Worm (Caenorhabditis elegans): ENCODE measurements around the gene faxc-1.
A peak's percentile ranks its signal among the peaks of the same experiment; 100 is the strongest.

The faxc-1 gene

DNA sequence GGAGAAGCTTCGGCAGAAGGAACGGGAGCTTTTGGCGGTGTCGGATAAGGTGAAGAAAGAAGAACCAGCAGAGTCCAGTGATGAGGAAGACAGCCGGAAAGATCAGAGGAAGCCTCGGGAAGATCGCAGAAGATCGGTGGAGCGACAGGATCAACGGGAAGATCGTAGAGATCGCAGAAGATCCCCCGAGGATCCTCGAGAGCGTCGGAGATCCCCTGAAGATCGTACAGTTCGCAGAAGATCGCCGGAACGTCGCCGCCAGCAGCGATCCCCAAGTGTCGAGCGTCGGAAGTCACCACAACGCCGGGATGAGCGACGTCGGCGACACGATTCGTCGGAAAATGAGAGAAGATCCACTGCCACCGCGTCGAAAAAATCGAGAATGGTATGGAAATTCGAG lies 37.8 kb upstream of the faxc-1 start:
- no peak for TF ChIP-seq lsl-1 (GFP tag; optimal IDR thresholded peaks at IDR 0.05)
- peak; percentile 45; the same call in 1 of the 2 replicates for TF ChIP-seq zfh-2 (GFP tag; conservative IDR thresholded peaks at IDR 0.05)
- peak; percentile 57; the same call in 1 of the 2 replicates for TF ChIP-seq egrh-3 (GFP tag; IDR thresholded peaks at IDR 0.05)
- no peak for TF ChIP-seq dox-1 (GFP tag; IDR thresholded peaks at IDR 0.05)

ce11 chrII:12228005-12228404 lies 36.0 kb upstream of the faxc-1 start, which contains the start of gene sinh-1:
sinh-1 (plus strand) TSS chrII:12228305.
- no peak for TF ChIP-seq madf-3 (GFP tag; IDR thresholded peaks at IDR 0.05)
- TF ChIP-seq snpc-1.3 (tag; optimal IDR thresholded peaks at IDR 0.05; ENCODE audit: insufficient read depth), result no peak
- TF ChIP-seq lin-26 (GFP tag; IDR thresholded peaks at IDR 0.05), result no peak
- no peak for TF ChIP-seq nhr-179 (tag; optimal IDR thresholded peaks at IDR 0.05)

DNA sequence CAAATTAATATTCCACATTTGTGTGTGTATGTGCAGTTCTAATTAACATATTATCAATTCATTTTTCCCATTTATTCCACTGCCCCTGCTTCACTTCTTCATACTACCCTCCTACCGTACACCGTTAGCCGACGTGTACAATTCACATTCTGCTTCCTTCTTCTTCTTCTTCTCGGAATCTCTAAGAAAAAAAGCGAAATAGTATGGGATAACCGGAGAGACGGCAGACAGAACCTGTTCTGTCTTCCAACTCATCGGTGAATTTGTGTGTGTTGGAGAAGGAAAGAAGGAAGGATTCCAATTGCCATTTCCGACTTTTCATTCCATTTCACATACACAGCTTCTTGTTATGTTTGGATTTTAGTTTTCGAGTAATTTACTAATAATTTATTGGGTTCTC lies 26.4 kb upstream of the faxc-1 start:
- no peak for TF ChIP-seq die-1 (tag; optimal IDR thresholded peaks at IDR 0.05)
- TF ChIP-seq let-607 (tag; optimal IDR thresholded peaks at IDR 0.05), result peak in 1 of 2 experiments; percentile 78
- no peak for TF ChIP-seq attf-5 (GFP tag; optimal IDR thresholded peaks at IDR 0.05)
- TF ChIP-seq F22D6.2 (tag; optimal IDR thresholded peaks at IDR 0.05), result no peak
- TF ChIP-seq sptf-2 (GFP tag; optimal IDR thresholded peaks at IDR 0.05), result no peak

DNA sequence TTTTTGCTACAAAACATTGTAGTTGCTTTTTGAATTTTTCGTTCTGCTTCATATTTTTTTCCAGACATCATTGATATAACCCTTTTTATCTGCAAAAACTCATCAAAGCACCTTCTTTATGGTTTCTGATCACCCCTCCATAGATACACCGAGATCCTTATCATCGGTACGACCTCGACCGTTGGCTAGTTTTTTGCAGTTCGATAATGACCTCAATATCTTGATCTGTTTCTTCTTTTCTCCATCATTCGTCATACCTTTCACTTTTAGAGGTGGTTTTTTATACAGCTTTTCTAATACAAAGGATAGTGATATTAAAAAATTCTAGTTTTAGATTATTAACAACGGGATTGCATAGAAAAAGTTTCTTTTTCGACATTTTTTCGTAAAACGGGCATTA lies 24.5 kb upstream of the faxc-1 start:
- TF ChIP-seq C17E4.6 (GFP tag; IDR thresholded peaks at IDR 0.05) (no peak), F49E8.2 (tag; optimal IDR thresholded peaks at IDR 0.05; ENCODE audit: insufficient read depth) (no peak), xnd-1 (tag; optimal IDR thresholded peaks at IDR 0.05) (no peak), hmg-20 (GFP tag; IDR thresholded peaks at IDR 0.05) (no peak), sptf-2 (GFP tag; optimal IDR thresholded peaks at IDR 0.05) (no peak), cebp-2 (GFP tag; IDR thresholded peaks at IDR 0.05) (no peak), F52B5.7 (tag; optimal IDR thresholded peaks at IDR 0.05) (no peak), rec-8 (tag; optimal IDR thresholded peaks at IDR 0.05) (no peak), B0035.1 (tag; optimal IDR thresholded peaks at IDR 0.05) (no peak), repo-1 (tag; optimal IDR thresholded peaks at IDR 0.05) (no peak), F57C9.4 (tag; optimal IDR thresholded peaks at IDR 0.05) (no peak), F39B2.1 (GFP tag; IDR thresholded peaks at IDR 0.05) (no peak), ekl-4 (GFP tag; IDR thresholded peaks at IDR 0.05) (no peak), bed-1 (GFP tag; IDR thresholded peaks at IDR 0.05) (no peak), Y95B8A.8 (GFP tag; IDR thresholded peaks at IDR 0.05) (no peak), F22D6.2 (tag; optimal IDR thresholded peaks at IDR 0.05) (no peak), lsy-27 (tag; optimal IDR thresholded peaks at IDR 0.05; ENCODE audit: borderline replicate concordance, insufficient read depth) (no peak), hrde-1 (tag; optimal IDR thresholded peaks at IDR 0.05; ENCODE audit: borderline replicate concordance) (no peak)

DNA sequence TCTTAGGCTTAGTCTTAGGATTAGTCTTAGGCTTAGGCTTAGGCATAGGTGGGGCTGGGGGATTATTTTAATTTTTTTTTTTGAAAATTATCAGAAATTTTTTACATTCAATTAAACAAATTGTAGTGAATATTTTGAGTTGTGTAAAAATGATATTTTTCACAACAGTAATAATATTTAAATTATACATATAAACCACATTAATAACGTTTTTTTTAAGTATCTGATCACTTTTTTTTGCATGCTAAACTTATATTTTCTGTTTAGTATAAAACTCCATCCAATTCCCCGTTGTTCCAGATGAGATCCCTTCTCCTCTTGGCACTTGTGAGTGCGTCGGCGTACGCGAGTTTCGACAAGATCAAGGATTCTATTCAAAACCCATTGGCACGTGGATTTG lies 23.9 kb upstream of the faxc-1 start, which contains the start of gene txdc-12.1:
Gene txdc-12.1 (plus strand): TSS at position 301 of the 400 bp plus-strand sequence.
- TF ChIP-seq nhr-179 (tag; optimal IDR thresholded peaks at IDR 0.05), result no peak
- TF ChIP-seq snpc-3.4 (tag; optimal IDR thresholded peaks at IDR 0.05), result no peak
- TF ChIP-seq nfya-1 (tag; optimal IDR thresholded peaks at IDR 0.05; ENCODE audit: borderline replicate concordance, insufficient read depth), result no peak
- TF ChIP-seq ama-1 (optimal IDR thresholded peaks at IDR 0.05), result no peak
- no peak for TF ChIP-seq ama-1 (GFP tag; optimal IDR thresholded peaks at IDR 0.05)
- TF ChIP-seq hlh-12 (tag; optimal IDR thresholded peaks at IDR 0.05), result no peak
- TF ChIP-seq fkh-3 (tag; optimal IDR thresholded peaks at IDR 0.05), result no peak
- TF ChIP-seq nhr-80 (tag; optimal IDR thresholded peaks at IDR 0.05), result no peak
- TF ChIP-seq ekl-4 (GFP tag; IDR thresholded peaks at IDR 0.05), result no peak
